Worm (Caenorhabditis elegans): ENCODE results near the gene srg-38.

The srg-38 gene

DNA sequence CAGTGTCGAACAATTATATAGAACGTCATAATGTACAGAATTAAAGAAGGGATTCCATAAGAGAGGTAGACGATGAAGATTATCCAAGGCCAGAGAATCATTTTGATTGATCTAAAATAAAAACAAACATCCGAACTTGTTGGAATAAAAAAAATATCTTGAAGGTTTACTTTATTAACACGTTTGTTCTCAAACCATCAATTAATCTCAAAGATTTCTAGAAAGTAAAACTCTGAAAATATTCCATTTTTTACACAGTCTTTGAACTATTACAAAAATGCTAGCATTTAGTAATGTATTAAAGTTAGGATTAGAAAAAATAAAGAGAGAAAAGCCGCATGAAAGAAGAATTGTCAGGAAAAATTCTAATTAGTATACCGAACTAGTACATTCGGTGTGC lies 9.0 kb upstream of the srg-38 start, which contains the start of gene srg-40:
srg-40 (minus strand) TSS at position 101 of the 400 bp plus-strand sequence.
- TF ChIP-seq snpc-4 (tag; optimal IDR thresholded peaks at IDR 0.05), result no peak
- no peak for TF ChIP-seq nhr-67 (tag; optimal IDR thresholded peaks at IDR 0.05)
- TF ChIP-seq ztf-4 (tag; optimal IDR thresholded peaks at IDR 0.05), result no peak
- TF ChIP-seq sea-2 (GFP tag; optimal IDR thresholded peaks at IDR 0.05), result no peak

DNA sequence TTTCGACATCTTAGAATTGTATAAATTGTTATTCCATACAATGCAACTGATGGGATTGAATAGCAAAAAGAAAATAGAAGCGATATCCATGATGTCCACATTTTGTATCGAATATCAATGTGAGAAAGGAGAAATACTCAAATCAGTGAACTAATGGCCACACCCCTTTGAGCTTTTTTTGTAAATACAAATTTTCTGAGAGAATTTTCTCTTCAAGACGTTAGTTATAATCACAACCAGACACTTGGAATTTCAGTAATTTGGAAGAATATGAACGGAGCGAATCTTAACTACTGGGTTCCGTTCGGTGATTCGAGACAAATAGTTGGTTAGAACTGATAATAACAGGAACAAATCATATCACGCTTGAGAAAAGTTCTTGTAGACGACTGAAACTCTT lies 6.3 kb upstream of the srg-38 start, which contains the start of gene srg-41:
srg-41 (minus strand) TSS at position 101 of the 400 bp plus-strand sequence.
- TF ChIP-seq ama-1 (optimal IDR thresholded peaks at IDR 0.05), result no peak
- no peak for TF ChIP-seq nhr-237 (tag; optimal IDR thresholded peaks at IDR 0.05)
- TF ChIP-seq R02D3.7 (tag; optimal IDR thresholded peaks at IDR 0.05), result no peak
- no peak for TF ChIP-seq nhr-28 (tag; optimal IDR thresholded peaks at IDR 0.05)
- no peak for TF ChIP-seq unc-39 (tag; optimal IDR thresholded peaks at IDR 0.05)
- no peak for TF ChIP-seq ceh-28 (tag; optimal IDR thresholded peaks at IDR 0.05)
- no peak for TF ChIP-seq egl-5 (tag; optimal IDR thresholded peaks at IDR 0.05)
- TF ChIP-seq snpc-4 (tag; optimal IDR thresholded peaks at IDR 0.05), result no peak
- no peak for TF ChIP-seq nhr-67 (tag; optimal IDR thresholded peaks at IDR 0.05)
- no peak for TF ChIP-seq fkh-10 (GFP tag; optimal IDR thresholded peaks at IDR 0.05)
- no peak for TF ChIP-seq ceh-82 (tag; optimal IDR thresholded peaks at IDR 0.05)
- no peak for TF ChIP-seq mdl-1 (tag; optimal IDR thresholded peaks at IDR 0.05)
- TF ChIP-seq pha-4 (tag; optimal IDR thresholded peaks at IDR 0.05), result no peak
- no peak for TF ChIP-seq jun-1 (tag; optimal IDR thresholded peaks at IDR 0.05)
- no peak for TF ChIP-seq unc-62 (GFP tag; optimal IDR thresholded peaks at IDR 0.05)
- no peak for TF ChIP-seq skn-1 (tag; optimal IDR thresholded peaks at IDR 0.05)
- no peak for TF ChIP-seq ceh-9 (tag; optimal IDR thresholded peaks at IDR 0.05)
- no peak for TF ChIP-seq sea-2 (GFP tag; optimal IDR thresholded peaks at IDR 0.05)
- TF ChIP-seq nhr-23 (tag; optimal IDR thresholded peaks at IDR 0.05), result no peak

DNA sequence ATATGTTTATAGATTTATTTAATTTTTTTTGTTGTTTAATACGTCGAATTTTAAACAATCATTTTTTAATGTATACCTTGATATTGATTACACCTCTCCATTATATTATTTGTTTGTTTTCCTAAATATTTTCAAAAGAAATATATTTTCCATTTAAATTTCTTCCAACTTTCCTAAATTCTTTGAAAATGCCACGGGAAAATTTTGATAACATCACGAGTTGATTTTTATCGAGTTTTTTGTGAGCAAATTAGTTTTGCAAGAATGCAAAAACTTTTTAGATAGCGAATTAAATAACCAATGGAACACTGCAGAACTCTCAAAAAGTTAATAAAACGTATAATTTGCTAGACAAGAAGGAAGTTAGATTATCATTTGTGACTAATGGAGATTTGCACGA lies 2.5 kb upstream of the srg-38 start, which contains the start of gene srg-42:
srg-42 (minus strand) TSS at position 101 of the 400 bp plus-strand sequence.
- no peak for TF ChIP-seq lin-39 (tag; optimal IDR thresholded peaks at IDR 0.05)
- TF ChIP-seq eor-1 (tag; optimal IDR thresholded peaks at IDR 0.05), result no peak
- no peak for TF ChIP-seq egl-27 (tag; optimal IDR thresholded peaks at IDR 0.05)
- no peak for TF ChIP-seq daf-12 (tag; optimal IDR thresholded peaks at IDR 0.05)
- no peak for TF ChIP-seq ceh-28 (tag; optimal IDR thresholded peaks at IDR 0.05)
- TF ChIP-seq nhr-12 (tag; optimal IDR thresholded peaks at IDR 0.05), result no peak
- TF ChIP-seq elt-2 (tag; optimal IDR thresholded peaks at IDR 0.05), result no peak

DNA sequence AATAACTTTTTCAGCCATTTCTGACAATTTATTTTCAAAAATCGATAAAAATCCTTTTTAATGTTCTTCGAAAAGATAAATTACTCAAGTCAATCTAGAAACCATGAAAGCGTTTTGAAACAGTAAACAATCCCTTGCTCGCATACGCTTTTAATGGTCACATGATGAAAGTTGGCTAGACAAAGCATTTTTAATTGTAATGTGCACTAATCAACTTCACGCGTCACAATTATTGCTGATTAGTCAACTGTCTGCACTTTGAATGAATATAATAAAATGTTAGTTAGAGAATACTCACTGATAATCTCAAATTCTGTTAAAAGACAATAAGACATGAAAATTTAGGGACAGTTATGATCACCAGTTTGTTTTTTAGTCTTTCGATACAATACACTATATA lies 1.1 kb upstream of the srg-38 start:
- TF ChIP-seq pha-4 (tag; optimal IDR thresholded peaks at IDR 0.05), result no peak
- peak; percentile 42 for TF ChIP-seq elt-2 (tag; optimal IDR thresholded peaks at IDR 0.05)

DNA sequence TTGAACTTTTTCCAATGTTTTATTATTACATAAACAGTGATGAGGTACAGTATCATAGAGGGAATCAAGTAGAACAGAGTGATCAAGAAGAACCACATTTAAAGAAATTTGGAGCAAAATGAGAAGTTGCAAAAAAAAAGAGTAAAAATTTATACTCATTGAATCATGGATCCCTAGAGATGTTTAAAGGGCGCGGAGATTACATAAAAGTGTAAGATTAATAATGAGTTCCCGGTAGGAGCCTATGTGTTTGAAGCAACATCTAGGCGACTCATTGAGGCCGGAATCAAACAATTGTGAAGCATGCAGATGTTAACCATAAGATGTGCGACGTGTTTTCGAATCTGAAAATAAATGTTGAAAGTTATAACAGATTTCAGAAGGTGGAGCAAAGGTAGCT lies 3.1 kb downstream of the srg-38 start, which contains the start of gene srg-39:
srg-39 (minus strand) TSS at position 101 of the 400 bp plus-strand sequence.
- TF ChIP-seq nfya-1 (tag; optimal IDR thresholded peaks at IDR 0.05; ENCODE audit: insufficient read depth) (no peak), fkh-2 (tag; optimal IDR thresholded peaks at IDR 0.05) (no peak), ceh-28 (tag; optimal IDR thresholded peaks at IDR 0.05) (no peak), R02D3.7 (tag; optimal IDR thresholded peaks at IDR 0.05) (no peak), pha-4 (tag; optimal IDR thresholded peaks at IDR 0.05) (no peak), fkh-10 (GFP tag; optimal IDR thresholded peaks at IDR 0.05) (no peak), ceh-9 (tag; optimal IDR thresholded peaks at IDR 0.05) (no peak)

DNA sequence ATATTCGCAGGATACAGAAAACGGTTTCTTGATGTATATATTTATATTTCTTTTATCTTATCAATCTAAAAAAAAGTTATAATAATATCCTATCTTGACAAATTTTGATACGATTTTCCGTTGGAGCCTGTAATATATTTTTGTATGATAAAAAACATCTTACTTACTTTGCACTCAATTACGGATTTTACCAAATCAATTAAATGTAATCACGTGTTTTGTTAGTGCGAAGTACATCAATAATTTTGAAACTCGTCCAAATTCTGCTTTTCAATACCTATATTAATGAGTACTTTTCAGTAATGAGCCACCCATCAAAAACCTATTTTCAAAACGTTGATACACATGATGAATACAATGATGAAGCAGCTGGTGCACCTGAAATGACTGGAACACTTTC lies 6.0 kb downstream of the srg-38 start, which contains the start of gene T19C4.1:
T19C4.1 (plus strand) TSS at position 301 of the 400 bp plus-strand sequence.
- TF ChIP-seq lsy-12 (tag; optimal IDR thresholded peaks at IDR 0.05) (no peak), aly-2 (tag; optimal IDR thresholded peaks at IDR 0.05) (no peak), ceh-16 (tag; optimal IDR thresholded peaks at IDR 0.05) (no peak), mdl-1 (tag; optimal IDR thresholded peaks at IDR 0.05) (no peak), tbx-2 (tag; optimal IDR thresholded peaks at IDR 0.05) (no peak), egl-5 (tag; optimal IDR thresholded peaks at IDR 0.05) (no peak), ceh-9 (tag; optimal IDR thresholded peaks at IDR 0.05) (no peak), ama-1 (optimal IDR thresholded peaks at IDR 0.05) (no peak), ztf-4 (tag; optimal IDR thresholded peaks at IDR 0.05) (no peak), nhr-25 (tag; optimal IDR thresholded peaks at IDR 0.05) (no peak), elt-1 (tag; optimal IDR thresholded peaks at IDR 0.05) (no peak), nhr-237 (tag; optimal IDR thresholded peaks at IDR 0.05) (no peak), ceh-82 (tag; optimal IDR thresholded peaks at IDR 0.05) (no peak), mml-1 (tag; optimal IDR thresholded peaks at IDR 0.05) (no peak), snpc-4 (tag; optimal IDR thresholded peaks at IDR 0.05) (no peak), nhr-28 (tag; optimal IDR thresholded peaks at IDR 0.05) (no peak), skn-1 (tag; optimal IDR thresholded peaks at IDR 0.05) (no peak), hmg-11 (tag; optimal IDR thresholded peaks at IDR 0.05) (no peak), fkh-10 (GFP tag; optimal IDR thresholded peaks at IDR 0.05) (no peak)
